Worm (Caenorhabditis elegans): ENCODE measurements around the gene C27D6.11.
"Not testable (repeated sequence)": the region's sequence is repeated elsewhere in the genome, so short reads cannot be mapped to it uniquely, and the experiment has no call there.

The C27D6.11 gene

DNA sequence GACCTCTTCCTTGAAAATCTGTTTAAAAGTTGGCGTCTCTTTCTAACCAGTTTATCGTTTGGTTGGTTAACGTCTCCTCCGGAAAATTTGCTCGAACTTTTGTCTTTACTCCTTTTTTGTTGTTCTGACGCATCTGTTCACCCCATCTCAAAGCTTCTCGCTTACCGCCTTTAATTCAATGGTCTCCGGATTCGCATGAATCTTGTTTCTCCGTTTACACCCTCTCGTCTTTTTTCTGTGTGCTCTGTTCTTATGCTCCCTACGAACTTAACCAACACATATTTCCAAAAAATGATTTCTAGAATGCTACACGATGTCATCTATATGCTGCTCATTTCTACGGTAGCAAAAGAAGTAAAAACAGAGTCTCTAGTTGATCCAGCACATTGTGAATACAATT lies 30.9 kb downstream of the C27D6.11 start, which contains the start of gene lgc-56:
lgc-56 (plus strand) TSS at position 301 of the 400 bp plus-strand sequence.
- TF ChIP-seq unc-120 (tag; optimal IDR thresholded peaks at IDR 0.05; ENCODE audit: poor library complexity, severe bottlenecking), result no peak
- no peak for TF ChIP-seq ces-1 (GFP tag; optimal IDR thresholded peaks at IDR 0.05)
- TF ChIP-seq tbx-8 (GFP tag; optimal IDR thresholded peaks at IDR 0.05), result no peak
- TF ChIP-seq bed-3 (GFP tag; optimal IDR thresholded peaks at IDR 0.05), result no peak
- no peak for TF ChIP-seq unc-62 (GFP tag; optimal IDR thresholded peaks at IDR 0.05)
- TF ChIP-seq nhr-28 (tag; optimal IDR thresholded peaks at IDR 0.05), result no peak
- TF ChIP-seq ztf-11 (tag; optimal IDR thresholded peaks at IDR 0.05), result no peak
- no peak for TF ChIP-seq elt-3 (tag; optimal IDR thresholded peaks at IDR 0.05)
- TF ChIP-seq cnd-1 (tag; optimal IDR thresholded peaks at IDR 0.05), result no peak
- TF ChIP-seq mep-1 (tag; optimal IDR thresholded peaks at IDR 0.05), result no peak
- no peak for TF ChIP-seq snpc-4 (tag; optimal IDR thresholded peaks at IDR 0.05)
- no peak for TF ChIP-seq ham-2 (GFP tag; optimal IDR thresholded peaks at IDR 0.05)
- TF ChIP-seq M03D4.4 (tag; optimal IDR thresholded peaks at IDR 0.05), result no peak

DNA sequence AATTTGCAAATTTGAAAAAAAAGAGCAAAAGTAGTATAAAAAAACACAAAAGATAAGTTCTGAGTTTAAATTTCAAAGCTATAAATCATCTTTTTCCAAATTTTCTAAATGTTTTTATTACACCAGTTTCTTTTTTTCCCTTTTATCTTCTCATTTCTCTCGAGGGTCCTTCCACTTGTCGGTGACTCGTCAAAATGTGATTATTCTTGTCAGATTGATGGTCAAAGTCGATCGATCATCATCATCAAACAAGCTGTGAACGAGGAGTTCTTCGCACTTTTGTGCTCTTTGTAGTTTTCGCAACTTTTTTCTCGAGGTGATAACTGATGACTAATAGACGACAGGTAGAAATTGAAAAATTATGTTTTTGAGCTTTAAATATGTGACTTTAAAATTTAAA lies 40.4 kb downstream of the C27D6.11 start:
- TF ChIP-seq unc-62 (GFP tag; optimal IDR thresholded peaks at IDR 0.05), result peak; percentile 86
- no peak for TF ChIP-seq ceh-39 (tag; optimal IDR thresholded peaks at IDR 0.05)
- TF ChIP-seq pha-4 (tag; optimal IDR thresholded peaks at IDR 0.05), result no peak
- TF ChIP-seq lsy-2 (tag; optimal IDR thresholded peaks at IDR 0.05), result no peak

DNA sequence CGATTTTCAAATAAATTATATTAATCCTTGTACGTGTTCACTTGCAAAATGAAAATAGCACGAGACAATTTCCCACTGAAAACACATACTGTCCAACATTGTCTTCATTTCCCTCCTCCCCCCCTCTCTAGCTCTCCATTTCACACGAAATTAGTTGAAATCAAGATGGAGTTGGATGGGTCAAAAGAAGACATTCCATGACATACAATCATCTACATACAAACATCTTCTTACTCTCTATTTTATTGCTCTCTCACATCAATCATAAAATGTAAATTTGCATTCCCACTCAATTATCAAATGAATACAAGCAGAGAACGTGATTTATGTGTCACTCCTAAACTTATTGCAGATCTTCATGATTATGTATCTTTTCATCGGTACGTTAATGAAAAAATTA lies 45.3 kb downstream of the C27D6.11 start, which contains the start of gene srsy-1:
srsy-1 (plus strand) TSS at position 301 of the 400 bp plus-strand sequence.
- TF ChIP-seq ham-2 (GFP tag; optimal IDR thresholded peaks at IDR 0.05), result no peak
- TF ChIP-seq sem-2 (GFP tag; optimal IDR thresholded peaks at IDR 0.05), result no peak
- no peak for TF ChIP-seq lin-32 (GFP tag; optimal IDR thresholded peaks at IDR 0.05)
- TF ChIP-seq nhr-12 (tag; optimal IDR thresholded peaks at IDR 0.05), result no peak
- no peak for TF ChIP-seq mep-1 (tag; optimal IDR thresholded peaks at IDR 0.05)
- no peak for TF ChIP-seq flh-1 (GFP tag; optimal IDR thresholded peaks at IDR 0.05)
- TF ChIP-seq nhr-76 (tag; optimal IDR thresholded peaks at IDR 0.05), result no peak
- no peak for TF ChIP-seq snpc-4 (tag; optimal IDR thresholded peaks at IDR 0.05)
- TF ChIP-seq ceh-43 (GFP tag; optimal IDR thresholded peaks at IDR 0.05), result no peak
- no peak for TF ChIP-seq cnd-1 (tag; optimal IDR thresholded peaks at IDR 0.05)
- TF ChIP-seq bed-3 (GFP tag; optimal IDR thresholded peaks at IDR 0.05), result no peak
- no peak for TF ChIP-seq nhr-2 (tag; optimal IDR thresholded peaks at IDR 0.05)
- no peak for TF ChIP-seq sptf-1 (tag; optimal IDR thresholded peaks at IDR 0.05)
- no peak for TF ChIP-seq hlh-1 (tag; optimal IDR thresholded peaks at IDR 0.05)
- TF ChIP-seq mab-5 (tag; optimal IDR thresholded peaks at IDR 0.05), result no peak
- no peak for TF ChIP-seq mls-2 (tag; optimal IDR thresholded peaks at IDR 0.05)

DNA sequence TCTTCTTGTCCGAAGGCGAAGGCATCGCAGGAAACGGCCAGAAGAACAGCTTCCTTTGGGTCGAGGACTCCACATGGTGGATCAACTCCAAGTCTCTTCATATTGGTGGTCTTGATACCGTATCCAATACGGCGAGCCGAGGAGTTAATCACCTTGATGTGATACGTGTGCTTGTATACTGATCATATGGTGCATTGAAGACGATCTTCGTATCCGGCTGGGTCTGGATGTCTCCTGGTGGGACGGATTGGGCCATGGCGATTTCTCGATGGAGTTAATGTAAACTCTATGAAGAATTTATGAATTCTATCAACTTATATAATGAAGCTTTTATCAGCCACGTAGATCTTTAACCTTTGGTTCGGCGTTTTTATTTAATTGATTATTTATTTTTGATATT lies 45.8 kb downstream of the C27D6.11 start, which contains the start of gene msp-74:
msp-74 (minus strand) TSS at position 101 of the 400 bp plus-strand sequence.
- not testable (repeated sequence) for TF ChIP-seq ztf-11 (tag; optimal IDR thresholded peaks at IDR 0.05); mep-1 (tag; optimal IDR thresholded peaks at IDR 0.05); unc-120 (tag; optimal IDR thresholded peaks at IDR 0.05; ENCODE audit: poor library complexity, severe bottlenecking)

DNA sequence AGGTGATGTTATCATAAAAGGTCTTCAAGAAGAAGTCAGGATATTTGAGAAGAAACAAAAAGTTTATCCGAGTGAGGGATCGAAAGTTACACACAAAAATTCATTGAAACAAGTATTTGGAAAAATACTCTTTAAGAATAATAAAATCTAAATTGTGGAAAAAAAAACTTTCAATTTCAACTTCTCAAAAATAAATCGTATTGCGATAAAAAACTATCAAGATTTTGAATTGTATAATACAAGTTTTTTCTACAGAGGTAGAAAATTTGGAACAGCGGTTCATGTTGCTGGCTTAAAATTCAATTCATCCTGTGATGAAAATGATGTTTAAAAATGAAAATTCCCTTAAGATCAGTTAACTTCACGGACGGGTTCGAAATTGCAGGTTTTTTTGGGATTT lies 48.9 kb downstream of the C27D6.11 start, which contains the start of gene F09C12.8:
F09C12.8 (plus strand) TSS at position 301 of the 400 bp plus-strand sequence.
- TF ChIP-seq nhr-28 (tag; optimal IDR thresholded peaks at IDR 0.05) (no peak), ceh-39 (tag; optimal IDR thresholded peaks at IDR 0.05) (no peak), mab-5 (tag; optimal IDR thresholded peaks at IDR 0.05) (no peak), lsy-2 (tag; optimal IDR thresholded peaks at IDR 0.05) (no peak), zip-8 (tag; optimal IDR thresholded peaks at IDR 0.05) (no peak), cnd-1 (tag; optimal IDR thresholded peaks at IDR 0.05) (no peak), pha-4 (tag; optimal IDR thresholded peaks at IDR 0.05) (no peak), sptf-1 (tag; optimal IDR thresholded peaks at IDR 0.05) (no peak), ztf-11 (tag; optimal IDR thresholded peaks at IDR 0.05) (no peak), tbx-8 (GFP tag; optimal IDR thresholded peaks at IDR 0.05) (no peak), M03D4.4 (tag; optimal IDR thresholded peaks at IDR 0.05) (no peak), mls-2 (tag; optimal IDR thresholded peaks at IDR 0.05) (no peak), unc-120 (tag; optimal IDR thresholded peaks at IDR 0.05; ENCODE audit: poor library complexity, severe bottlenecking) (no peak), ces-1 (GFP tag; optimal IDR thresholded peaks at IDR 0.05) (no peak), elt-1 (tag; optimal IDR thresholded peaks at IDR 0.05; ENCODE audit: borderline replicate concordance, insufficient read depth) (no peak), blmp-1 (tag; optimal IDR thresholded peaks at IDR 0.05) (no peak), nhr-76 (tag; optimal IDR thresholded peaks at IDR 0.05) (no peak), ham-2 (GFP tag; optimal IDR thresholded peaks at IDR 0.05) (no peak)

All from whole organism, mixed stage, embryonic.